Worm (Caenorhabditis elegans): ENCODE results near the gene T27E4.7.

T27E4.7 gene

DNA sequence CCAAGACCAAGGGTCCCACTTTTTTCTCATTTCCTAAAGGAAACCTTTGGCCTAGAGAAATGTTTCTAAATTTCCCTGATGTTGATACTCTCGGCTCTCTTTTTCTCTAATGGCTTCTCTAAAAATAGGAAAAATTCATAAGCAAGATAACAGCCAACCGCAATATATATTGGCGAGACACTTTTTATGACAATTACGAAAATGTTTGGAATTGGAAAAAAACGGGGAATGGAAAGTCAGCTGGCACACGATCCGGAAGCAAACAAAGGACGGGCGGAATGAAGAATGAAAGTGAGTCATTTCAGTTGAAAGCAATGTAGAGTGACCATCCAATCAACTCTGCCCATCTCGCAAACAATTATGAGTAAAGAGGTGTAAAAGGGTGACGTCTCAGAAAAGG lies 5.3 kb upstream of the T27E4.7 start:
- TF ChIP-seq elt-1 (tag; optimal IDR thresholded peaks at IDR 0.05; ENCODE audit: borderline replicate concordance, insufficient read depth) (no peak), pha-4 (tag; optimal IDR thresholded peaks at IDR 0.05) (no peak), flh-1 (GFP tag; optimal IDR thresholded peaks at IDR 0.05) (no peak), hlh-1 (tag; optimal IDR thresholded peaks at IDR 0.05) (no peak), ceh-39 (tag; optimal IDR thresholded peaks at IDR 0.05) (no peak), nhr-76 (tag; optimal IDR thresholded peaks at IDR 0.05) (no peak), unc-62 (GFP tag; optimal IDR thresholded peaks at IDR 0.05) (no peak), nhr-12 (tag; optimal IDR thresholded peaks at IDR 0.05) (no peak), cnd-1 (tag; optimal IDR thresholded peaks at IDR 0.05) (no peak), unc-39 (tag; optimal IDR thresholded peaks at IDR 0.05) (no peak), ham-2 (GFP tag; optimal IDR thresholded peaks at IDR 0.05) (no peak), mep-1 (tag; optimal IDR thresholded peaks at IDR 0.05) (no peak), ceh-83 (GFP tag; optimal IDR thresholded peaks at IDR 0.05) (no peak), drap-1 (GFP tag; optimal IDR thresholded peaks at IDR 0.05) (no peak)

DNA sequence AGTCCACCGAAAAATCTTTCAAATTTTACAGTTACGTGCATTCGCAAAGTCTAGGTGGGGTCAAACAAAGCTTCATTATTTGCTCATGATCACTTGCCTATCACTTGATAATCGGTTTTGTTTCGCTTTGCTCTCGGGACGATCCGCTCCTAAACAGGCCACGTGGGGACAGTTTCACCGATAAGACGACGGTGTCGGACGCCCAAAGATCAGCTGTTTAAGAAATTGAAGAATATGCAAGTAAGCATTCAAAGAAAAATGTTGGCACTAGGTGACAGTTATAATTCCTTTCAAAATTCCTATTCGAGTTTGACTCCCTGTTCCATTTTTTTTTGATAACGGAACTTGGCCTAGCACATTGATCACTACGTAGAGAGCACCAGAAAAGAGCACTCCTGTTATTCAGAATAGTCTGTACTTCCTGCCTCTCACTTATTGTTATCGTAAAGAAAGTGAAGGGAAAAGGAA lies 3.9 kb upstream of the T27E4.7 start:
- TF ChIP-seq lin-32 (GFP tag; optimal IDR thresholded peaks at IDR 0.05), result no peak
- TF ChIP-seq sem-2 (GFP tag; optimal IDR thresholded peaks at IDR 0.05), result no peak
- TF ChIP-seq nhr-76 (tag; optimal IDR thresholded peaks at IDR 0.05), result no peak
- no peak for TF ChIP-seq bed-3 (GFP tag; optimal IDR thresholded peaks at IDR 0.05)
- TF ChIP-seq ceh-39 (tag; optimal IDR thresholded peaks at IDR 0.05), result no peak
- no peak for TF ChIP-seq ham-2 (GFP tag; optimal IDR thresholded peaks at IDR 0.05)
- TF ChIP-seq lsy-2 (tag; optimal IDR thresholded peaks at IDR 0.05), result no peak
- no peak for TF ChIP-seq elt-3 (tag; optimal IDR thresholded peaks at IDR 0.05)
- TF ChIP-seq nhr-12 (tag; optimal IDR thresholded peaks at IDR 0.05), result no peak
- no peak for TF ChIP-seq nhr-2 (tag; optimal IDR thresholded peaks at IDR 0.05)
- no peak for TF ChIP-seq ces-1 (GFP tag; optimal IDR thresholded peaks at IDR 0.05)

DNA sequence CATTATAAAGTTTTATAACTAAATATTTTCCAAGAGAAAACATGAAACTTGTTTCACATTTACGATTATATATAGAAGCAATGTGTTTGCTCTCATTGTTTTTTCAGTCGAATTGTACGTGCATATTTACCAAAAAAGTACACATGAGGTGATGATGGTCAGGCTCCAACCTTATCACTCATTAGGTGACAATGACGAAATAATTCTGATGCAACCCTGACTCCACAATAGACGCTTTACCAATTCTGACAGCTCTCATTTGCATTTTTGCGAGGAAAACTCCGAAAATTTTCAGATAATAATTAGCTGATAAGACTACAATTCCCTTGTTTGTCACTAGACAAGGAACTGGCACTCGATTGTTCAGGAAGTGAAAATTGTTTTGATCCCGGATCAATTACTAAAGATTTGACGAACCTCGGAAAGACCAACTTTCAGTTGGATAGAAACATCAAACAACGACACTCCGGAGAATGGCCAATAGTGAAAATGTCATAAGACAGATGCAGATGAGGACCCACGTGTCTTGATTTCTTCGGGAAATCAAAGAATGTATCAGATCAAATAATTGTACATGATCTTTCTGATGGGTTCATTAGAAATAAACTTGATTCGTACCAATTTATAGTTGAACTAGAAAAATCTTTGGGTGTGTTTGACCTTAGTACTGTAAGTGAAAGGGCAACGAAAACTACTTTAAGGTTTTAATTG lies 2.8 kb upstream of the T27E4.7 start:
- TF ChIP-seq nhr-237 (tag; optimal IDR thresholded peaks at IDR 0.05) (no peak), hlh-1 (tag; optimal IDR thresholded peaks at IDR 0.05) (no peak)

DNA sequence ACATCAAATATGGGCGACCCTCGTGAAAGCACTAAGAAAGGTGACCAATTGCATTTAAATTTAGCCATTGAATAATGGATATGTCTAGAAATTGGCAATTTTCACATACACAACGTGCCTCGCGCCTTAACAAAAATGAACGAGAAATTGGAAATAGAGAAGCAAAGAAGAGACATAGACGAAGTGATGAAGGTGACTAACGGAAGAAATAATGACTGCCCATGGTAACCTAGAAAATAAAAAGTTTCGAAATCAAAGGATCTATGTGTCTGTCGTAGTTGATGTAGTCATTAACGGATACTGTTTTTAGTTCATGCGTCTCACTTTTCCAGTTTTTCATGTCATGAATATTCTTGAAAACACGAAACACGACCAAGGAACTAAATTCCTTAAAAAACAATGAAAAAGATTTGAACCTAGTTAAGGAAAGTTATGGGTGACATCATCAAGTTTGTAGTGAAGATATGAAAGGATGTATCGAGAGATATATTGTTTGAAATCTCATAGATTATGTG lies 2.0 kb upstream of the T27E4.7 start:
- TF ChIP-seq tbx-8 (GFP tag; optimal IDR thresholded peaks at IDR 0.05), result no peak
- no peak for TF ChIP-seq nhr-28 (tag; optimal IDR thresholded peaks at IDR 0.05)
- TF ChIP-seq hlh-1 (tag; optimal IDR thresholded peaks at IDR 0.05), result no peak
- no peak for TF ChIP-seq elt-3 (tag; optimal IDR thresholded peaks at IDR 0.05)
- no peak for TF ChIP-seq cnd-1 (tag; optimal IDR thresholded peaks at IDR 0.05)
- no peak for TF ChIP-seq mls-2 (tag; optimal IDR thresholded peaks at IDR 0.05)
- no peak for TF ChIP-seq nhr-237 (tag; optimal IDR thresholded peaks at IDR 0.05)
- TF ChIP-seq unc-39 (tag; optimal IDR thresholded peaks at IDR 0.05), result no peak
- TF ChIP-seq ceh-43 (GFP tag; optimal IDR thresholded peaks at IDR 0.05), result no peak

DNA sequence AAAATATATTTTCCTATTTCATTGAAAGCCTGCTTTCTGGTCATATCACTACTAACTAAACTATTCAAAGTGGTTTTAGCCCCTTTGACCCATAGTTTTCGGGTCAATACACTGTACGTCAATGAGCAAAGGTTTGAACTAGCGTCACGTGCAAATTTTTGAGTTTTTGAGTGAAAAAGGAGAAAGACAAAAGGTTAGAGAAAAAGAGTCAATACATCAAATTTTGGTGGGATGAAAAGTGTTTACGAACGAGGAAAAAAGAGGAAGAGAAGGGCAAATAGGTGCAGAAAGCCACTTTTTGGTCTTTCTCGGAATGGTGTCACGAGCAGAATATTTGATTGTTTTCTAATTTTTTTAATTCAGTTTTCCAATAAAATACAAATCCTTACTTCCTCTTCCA lies 295 bp downstream of the T27E4.7 start:
- TF ChIP-seq nhr-12 (tag; optimal IDR thresholded peaks at IDR 0.05), result no peak
- no peak for TF ChIP-seq flh-1 (GFP tag; optimal IDR thresholded peaks at IDR 0.05)
- TF ChIP-seq mab-5 (tag; optimal IDR thresholded peaks at IDR 0.05), result no peak
- TF ChIP-seq elt-1 (tag; optimal IDR thresholded peaks at IDR 0.05; ENCODE audit: borderline replicate concordance, insufficient read depth), result no peak
- no peak for TF ChIP-seq mep-1 (tag; optimal IDR thresholded peaks at IDR 0.05)
- TF ChIP-seq ces-1 (GFP tag; optimal IDR thresholded peaks at IDR 0.05), result no peak
- TF ChIP-seq cnd-1 (tag; optimal IDR thresholded peaks at IDR 0.05), result no peak
- no peak for TF ChIP-seq sem-2 (GFP tag; optimal IDR thresholded peaks at IDR 0.05)
- no peak for TF ChIP-seq unc-120 (tag; optimal IDR thresholded peaks at IDR 0.05; ENCODE audit: poor library complexity, severe bottlenecking)
- no peak for TF ChIP-seq M03D4.4 (tag; optimal IDR thresholded peaks at IDR 0.05)
- TF ChIP-seq hlh-1 (tag; optimal IDR thresholded peaks at IDR 0.05), result no peak
- TF ChIP-seq unc-62 (GFP tag; optimal IDR thresholded peaks at IDR 0.05), result no peak
- no peak for TF ChIP-seq ceh-39 (tag; optimal IDR thresholded peaks at IDR 0.05)
- TF ChIP-seq ceh-43 (GFP tag; optimal IDR thresholded peaks at IDR 0.05), result no peak
- no peak for TF ChIP-seq nhr-2 (tag; optimal IDR thresholded peaks at IDR 0.05)
- TF ChIP-seq ztf-11 (tag; optimal IDR thresholded peaks at IDR 0.05), result no peak

Data from whole organism, mixed stage, embryonic.